Worm (Caenorhabditis elegans) whole organism, late embryonic: Measurements from ENCODE around the gene ZC196.9.

Experiments used
- ama-1 ChIP-seq: fragments of 150-350 bp; optimal IDR thresholded peaks from 2 replicates; lab custom pipeline; 2014
- ceh-34 ChIP-seq: sonication (generic microtip); optimal IDR thresholded peaks from 2 replicates; lab custom pipeline; 2016; ENCODE audit warnings: mild to moderate bottlenecking, missing genetic modification characterization, missing compliant biosample characterization
- ceh-48 ChIP-seq: sonication (generic microtip); optimal IDR thresholded peaks from 2 replicates; lab custom pipeline; 2016; ENCODE audit warnings: missing genetic modification characterization, inconsistent platforms, missing compliant biosample characterization
- ceh-6 ChIP-seq: fragments of 200-800 bp; sonication (Bioruptor generic); optimal IDR thresholded peaks from 2 replicates; lab custom pipeline; 2018; ENCODE audit warnings: mild to moderate bottlenecking, missing genetic modification characterization, missing compliant biosample characterization
- dmd-4 ChIP-seq: sonication (generic microtip); optimal IDR thresholded peaks from 2 replicates; lab custom pipeline; 2016; ENCODE audit warnings: borderline replicate concordance, missing genetic modification characterization, missing compliant biosample characterization
- dve-1 ChIP-seq: sonication (generic microtip); optimal IDR thresholded peaks from 2 replicates; lab custom pipeline; 2017; ENCODE audit warnings: antibody characterized with exemption, mild to moderate bottlenecking, missing genetic modification characterization, missing compliant biosample characterization
- fkh-10 ChIP-seq: fragments of 150-350 bp; optimal IDR thresholded peaks from 2 replicates; lab custom pipeline; 2014; ENCODE audit warnings: missing biosample characterization, missing genetic modification reagents, missing genetic modification characterization
- hlh-8 ChIP-seq: sonication (generic microtip); optimal IDR thresholded peaks from 2 replicates; lab custom pipeline; 2016; ENCODE audit warnings: missing genotype, missing genetic modification characterization, missing compliant biosample characterization
- pax-1 ChIP-seq: fragments of 150-350 bp; optimal IDR thresholded peaks from 2 replicates; lab custom pipeline; 2014; ENCODE audit warnings: missing biosample characterization, missing genetic modification characterization
- pha-4 ChIP-seq: fragments of 150-350 bp; optimal IDR thresholded peaks from 2 replicates; lab custom pipeline; 2018; ENCODE audit warnings: missing biosample characterization, missing genetic modification reagents, missing genetic modification characterization
- pqm-1 ChIP-seq: sonication (generic microtip); optimal IDR thresholded peaks from 2 replicates; lab custom pipeline; 2016; ENCODE audit warnings: missing genetic modification characterization, missing compliant biosample characterization
- tbx-2 ChIP-seq: sonication (generic microtip); optimal IDR thresholded peaks from 2 replicates; lab custom pipeline; 2016; ENCODE audit warnings: missing genetic modification characterization, missing compliant biosample characterization
- zip-5 ChIP-seq: sonication (generic microtip); optimal IDR thresholded peaks from 2 replicates; lab custom pipeline; 2016; ENCODE audit warnings: missing genetic modification characterization, missing compliant biosample characterization

DNA sequence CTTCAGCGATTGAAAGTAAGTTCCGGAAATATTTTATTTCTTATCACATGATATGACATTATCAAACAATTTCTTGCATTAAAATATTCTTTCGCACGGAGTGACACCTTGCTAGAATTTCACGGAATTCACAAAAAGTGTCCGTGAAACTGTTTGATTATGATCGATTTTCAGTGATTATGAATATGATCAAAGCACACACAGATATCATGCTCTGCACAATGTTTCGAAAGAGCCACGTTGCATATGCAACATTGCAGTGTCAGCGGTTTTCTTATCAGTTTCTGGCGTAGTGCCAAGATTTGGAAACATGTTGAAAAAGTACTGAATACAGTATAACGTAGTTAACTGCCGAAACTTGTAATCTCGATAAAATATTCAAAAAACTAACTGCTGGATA, 42.2 kb upstream of the ZC196.9 start:
- TF ChIP-seq ama-1 (lab: Kevin White, UChicago) (no peak), zip-5 (tag; lab: Kevin White, UChicago) (no peak), ceh-48 (tag; lab: Kevin White, UChicago) (no peak), ceh-6 (GFP tag; lab: Kevin White, UChicago) (no peak), pqm-1 (tag; lab: Kevin White, UChicago) (no peak), tbx-2 (tag; lab: Kevin White, UChicago) (no peak), dmd-4 (tag; lab: Kevin White, UChicago) (no peak), pha-4 (tag; lab: Kevin White, UChicago) (no peak), fkh-10 (GFP tag; lab: Kevin White, UChicago) (no peak), pax-1 (tag; lab: Kevin White, UChicago) (no peak), hlh-8 (tag; lab: Kevin White, UChicago) (no peak), ceh-34 (tag; lab: Kevin White, UChicago) (no peak), dve-1 (tag; lab: Kevin White, UChicago) (no peak)
